Worm (Caenorhabditis elegans): ENCODE results near the gene C06E4.1.

The C06E4.1 gene

DNA sequence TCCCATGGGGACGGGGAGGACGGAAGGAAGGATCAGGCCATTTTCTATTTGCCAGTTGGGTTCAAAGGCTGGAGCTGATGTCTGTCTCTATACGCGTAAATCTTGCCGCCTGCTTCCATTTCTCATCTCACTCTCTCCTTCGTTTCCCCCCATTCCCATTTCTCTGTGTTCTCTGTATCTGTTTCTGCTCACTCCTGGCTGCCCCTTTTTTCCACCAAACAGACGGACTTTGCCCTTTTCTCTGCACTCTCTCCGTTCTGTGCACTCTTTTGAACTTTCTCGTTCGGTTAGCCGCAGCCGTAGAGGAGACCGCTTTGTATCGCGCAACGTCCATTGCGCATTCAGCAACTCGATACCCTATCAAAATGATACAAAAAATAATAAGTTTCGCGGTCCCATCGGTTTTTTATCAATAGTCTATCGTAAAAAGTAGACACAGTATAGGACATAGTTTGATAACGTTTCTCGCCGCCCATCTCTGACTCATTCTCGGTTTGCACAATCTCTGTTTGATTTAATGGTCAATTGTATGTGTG lies 47.6 kb upstream of the C06E4.1 start (continued):
- TF ChIP-seq ceh-45 (GFP tag; IDR thresholded peaks at IDR 0.05) (no peak), K09A11.1 (tag; optimal IDR thresholded peaks at IDR 0.05; ENCODE audit: insufficient read depth) (no peak), fkh-10 (GFP tag; optimal IDR thresholded peaks at IDR 0.05) (no peak), npax-4 (tag; optimal IDR thresholded peaks at IDR 0.05) (no peak), ttx-3 (tag; optimal IDR thresholded peaks at IDR 0.05) (no peak), elt-2 (tag; optimal IDR thresholded peaks at IDR 0.05) (peak; percentile 96), ceh-2 (tag; optimal IDR thresholded peaks at IDR 0.05) (peak; percentile 9), odd-2 (tag; optimal IDR thresholded peaks at IDR 0.05) (no peak), zip-5 (tag; optimal IDR thresholded peaks at IDR 0.05) (no peak), rnt-1 (tag; optimal IDR thresholded peaks at IDR 0.05) (no peak), pha-2 (tag; optimal IDR thresholded peaks at IDR 0.05) (no peak), unc-55 (GFP tag; optimal IDR thresholded peaks at IDR 0.05) (peak; percentile 52), F13H6.1 (tag; optimal IDR thresholded peaks at IDR 0.05) (peak; percentile 52), che-1 (tag; optimal IDR thresholded peaks at IDR 0.05) (no peak), sox-2 (GFP tag; IDR thresholded peaks at IDR 0.05) (no peak), hlh-8 (tag; optimal IDR thresholded peaks at IDR 0.05) (no peak), unc-3 (GFP tag; conservative IDR thresholded peaks at IDR 0.05) (no peak), unc-3 (tag; optimal IDR thresholded peaks at IDR 0.05) (no peak), ceh-48 (tag; optimal IDR thresholded peaks at IDR 0.05) (no peak), K02D7.2 (tag; optimal IDR thresholded peaks at IDR 0.05) (no peak), hlh-6 (tag; optimal IDR thresholded peaks at IDR 0.05) (peak; percentile 27), unc-86 (tag; optimal IDR thresholded peaks at IDR 0.05) (no peak), ceh-18 (tag; optimal IDR thresholded peaks at IDR 0.05) (peak; percentile 75), T23F11.4 (GFP tag; optimal IDR thresholded peaks at IDR 0.05) (no peak), dve-1 (tag; optimal IDR thresholded peaks at IDR 0.05) (no peak), hlh-15 (tag; optimal IDR thresholded peaks at IDR 0.05) (no peak), ceh-30 (tag; optimal IDR thresholded peaks at IDR 0.05) (peak; percentile 28), ceh-22 (tag; optimal IDR thresholded peaks at IDR 0.05) (no peak), C08G9.2 (tag; optimal IDR thresholded peaks at IDR 0.05) (peak; percentile 45)

DNA sequence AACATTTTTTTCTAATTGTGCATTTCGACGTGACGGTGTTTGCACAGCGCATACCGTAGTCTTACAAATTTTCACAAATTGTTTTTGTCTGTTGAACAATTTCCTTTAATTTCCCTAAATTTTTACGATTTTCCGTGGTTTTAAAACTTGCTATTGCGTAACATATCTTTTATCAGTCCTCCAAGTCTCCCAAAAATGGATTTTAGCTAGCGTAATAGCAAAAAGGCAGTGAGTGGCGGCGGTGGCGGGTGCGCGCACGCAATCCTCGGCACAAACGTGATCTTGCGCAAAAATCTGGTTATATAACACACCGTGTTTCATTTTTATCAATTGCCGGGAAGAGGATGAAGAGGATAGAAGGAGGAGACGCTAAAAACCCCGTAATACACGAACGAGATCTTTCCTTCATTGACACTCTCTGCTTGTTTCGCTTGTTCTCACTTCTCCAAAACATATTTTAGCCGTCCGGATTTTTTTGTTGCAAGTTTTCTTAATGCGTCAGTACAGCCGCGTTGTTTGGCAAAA lies 46.7 kb upstream of the C06E4.1 start:
- no peak for TF ChIP-seq ceh-48 (tag; optimal IDR thresholded peaks at IDR 0.05)
- no peak for TF ChIP-seq nfya-1 (tag; optimal IDR thresholded peaks at IDR 0.05)
- no peak for TF ChIP-seq npax-4 (tag; optimal IDR thresholded peaks at IDR 0.05)
- no peak for TF ChIP-seq tbx-7 (tag; optimal IDR thresholded peaks at IDR 0.05)
- no peak for TF ChIP-seq lim-6 (tag; optimal IDR thresholded peaks at IDR 0.05)
- TF ChIP-seq ceh-34 (tag; optimal IDR thresholded peaks at IDR 0.05): no peak
- TF ChIP-seq C08G9.2 (tag; optimal IDR thresholded peaks at IDR 0.05): no peak
- TF ChIP-seq unc-3 (GFP tag; conservative IDR thresholded peaks at IDR 0.05): no peak
- no peak for TF ChIP-seq unc-3 (tag; optimal IDR thresholded peaks at IDR 0.05)
- TF ChIP-seq hlh-13 (GFP tag; optimal IDR thresholded peaks at IDR 0.05): no peak
- no peak for TF ChIP-seq ceh-31 (tag; optimal IDR thresholded peaks at IDR 0.05)
- no peak for TF ChIP-seq hlh-8 (tag; optimal IDR thresholded peaks at IDR 0.05)
- TF ChIP-seq ceh-30 (tag; optimal IDR thresholded peaks at IDR 0.05): no peak
- no peak for TF ChIP-seq syd-9 (tag; optimal IDR thresholded peaks at IDR 0.05)
- TF ChIP-seq sdc-2 (tag; optimal IDR thresholded peaks at IDR 0.05): no peak
- no peak for TF ChIP-seq hlh-15 (tag; optimal IDR thresholded peaks at IDR 0.05)
- TF ChIP-seq ceh-9 (tag; optimal IDR thresholded peaks at IDR 0.05): no peak
- TF ChIP-seq zip-5 (tag; optimal IDR thresholded peaks at IDR 0.05): no peak
- no peak for TF ChIP-seq pros-1 (tag; optimal IDR thresholded peaks at IDR 0.05)
- TF ChIP-seq Y22D7AL.16 (tag; optimal IDR thresholded peaks at IDR 0.05): no peak

Measured in whole organism, late embryonic.